Fruit fly (Drosophila melanogaster): ENCODE results near the gene Sap47.

Sap47 gene

DNA sequence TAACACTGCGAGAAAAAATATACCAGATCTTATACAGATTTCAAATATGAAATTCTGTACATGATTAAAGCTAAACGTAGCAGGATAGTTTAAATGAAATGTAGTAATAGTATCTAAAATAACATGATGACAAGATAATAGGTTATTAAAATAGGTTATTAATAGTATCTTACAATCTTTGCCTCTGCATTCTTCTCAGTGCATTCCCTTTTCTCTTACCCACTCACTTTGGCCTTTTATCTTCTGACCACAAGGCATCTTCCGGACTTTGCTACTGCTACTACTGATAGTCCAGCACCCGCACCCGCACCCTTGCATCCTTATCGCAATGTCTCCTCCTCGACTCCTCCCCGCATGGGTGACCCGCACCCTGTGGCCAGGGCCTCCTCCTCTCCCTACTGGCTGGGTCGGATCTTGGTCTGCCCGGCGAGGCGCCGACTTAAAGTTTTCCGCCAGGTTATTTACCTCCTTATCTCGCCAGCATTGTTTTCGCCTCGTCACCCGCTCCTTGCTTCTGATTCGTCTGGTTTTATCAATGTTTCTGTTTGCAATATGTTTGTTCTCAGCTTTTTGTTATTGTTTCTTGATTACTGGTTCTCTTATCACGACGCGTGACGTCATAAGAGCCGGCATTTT lies 49.7 kb downstream of the Sap47 start (continued):
- TF ChIP-seq CG31388 (GFP tag; optimal IDR thresholded peaks at IDR 0.05): no peak
- peak; percentile 73 for TF ChIP-seq CG31441 (GFP tag; IDR thresholded peaks at IDR 0.05)
- no peak for TF ChIP-seq knrl (GFP tag; IDR thresholded peaks at IDR 0.05; ENCODE audit: partially characterized antibody)
- no peak for TF ChIP-seq ranshi (GFP tag; IDR thresholded peaks at IDR 0.05)
- no peak for TF ChIP-seq CTCF (GFP tag; optimal IDR thresholded peaks at IDR 0.05)
- no peak for TF ChIP-seq pzg (GFP tag; optimal IDR thresholded peaks at IDR 0.05)
- no peak for TF ChIP-seq Scr (GFP tag; IDR thresholded peaks at IDR 0.05; ENCODE audit: partially characterized antibody)
- TF ChIP-seq CG10979 (tag; optimal IDR thresholded peaks at IDR 0.05): peak; percentile 76
- TF ChIP-seq CG42726 (GFP tag; IDR thresholded peaks at IDR 0.05; ENCODE audit: partially characterized antibody): peak; percentile 54; the same call in 1 of the 2 replicates
- no peak for TF ChIP-seq CG11696 (GFP tag; IDR thresholded peaks at IDR 0.05)
- no peak for TF ChIP-seq bigmax (GFP tag; optimal IDR thresholded peaks at IDR 0.05)
- no peak for TF ChIP-seq CG5953 (GFP tag; IDR thresholded peaks at IDR 0.05)
- TF ChIP-seq eyg (GFP tag; optimal IDR thresholded peaks at IDR 0.05): no peak
- TF ChIP-seq Hey (tag; optimal IDR thresholded peaks at IDR 0.05): no peak
- TF ChIP-seq Rx (GFP tag; IDR thresholded peaks at IDR 0.05): no peak
- TF ChIP-seq Sry-β (GFP tag; optimal IDR thresholded peaks at IDR 0.05): no peak
- TF ChIP-seq unc-4 (GFP tag; IDR thresholded peaks at IDR 0.05; ENCODE audit: partially characterized antibody): no peak
- TF ChIP-seq ssp (GFP tag; IDR thresholded peaks at IDR 0.05): no peak
- TF ChIP-seq CG31224 (GFP tag; IDR thresholded peaks at IDR 0.05): no peak
- TF ChIP-seq CG6272 (GFP tag; IDR thresholded peaks at IDR 0.05): no peak
- peak; percentile 79 for TF ChIP-seq dmrt11E (tag; optimal IDR thresholded peaks at IDR 0.05)
- peak; percentile 26 for TF ChIP-seq dpn (GFP tag; optimal IDR thresholded peaks at IDR 0.05)
- no peak for TF ChIP-seq Awh (GFP tag; IDR thresholded peaks at IDR 0.05)
- TF ChIP-seq inv (GFP tag; IDR thresholded peaks at IDR 0.05; ENCODE audit: partially characterized antibody): no peak
- TF ChIP-seq CG34224 (GFP tag; IDR thresholded peaks at IDR 0.05; ENCODE audit: partially characterized antibody): no peak
- TF ChIP-seq phol (tag; optimal IDR thresholded peaks at IDR 0.05): peak; percentile 70
- TF ChIP-seq Gug (GFP tag; IDR thresholded peaks at IDR 0.05): no peak
- no peak for TF ChIP-seq dan (GFP tag; IDR thresholded peaks at IDR 0.05)
- no peak for TF ChIP-seq prd (optimal IDR thresholded peaks at IDR 0.05)
- peak; percentile 64; the same call in 2 of the 3 replicates for TF ChIP-seq prd (GFP tag; IDR thresholded peaks at IDR 0.05)
- TF ChIP-seq Neu2 (GFP tag; optimal IDR thresholded peaks at IDR 0.05; ENCODE audit: borderline replicate concordance): no peak
- no peak; the same call in 1 of the 2 replicates for TF ChIP-seq Rfx (GFP tag; IDR thresholded peaks at IDR 0.05)
- TF ChIP-seq CG13624 (GFP tag; optimal IDR thresholded peaks at IDR 0.05): no peak
- TF ChIP-seq CG8924 (tag; optimal IDR thresholded peaks at IDR 0.05): peak; percentile 63
- TF ChIP-seq gsb-n (tag; optimal IDR thresholded peaks at IDR 0.05): peak; percentile 26
- peak; percentile 60 to 74 for TF ChIP-seq bsh (GFP tag; optimal IDR thresholded peaks at IDR 0.05)
- 0 out of 2 replicates have a peak, but pooled peaks have one; percentile 21 for TF ChIP-seq bowl (GFP tag; IDR thresholded peaks at IDR 0.05)
- no peak for TF ChIP-seq caup (GFP tag; optimal IDR thresholded peaks at IDR 0.05; ENCODE audit: severe bottlenecking)
- no peak for TF ChIP-seq dm (GFP tag; optimal IDR thresholded peaks at IDR 0.05)
- no peak for TF ChIP-seq Elba2 (GFP tag; optimal IDR thresholded peaks at IDR 0.05)
- 0 out of 2 replicates have a peak, but pooled peaks have one; percentile 25 for TF ChIP-seq H2.0 (GFP tag; IDR thresholded peaks at IDR 0.05)
- TF ChIP-seq sim (GFP tag; IDR thresholded peaks at IDR 0.05): no peak
- TF ChIP-seq chinmo (GFP tag; IDR thresholded peaks at IDR 0.05; ENCODE audit: partially characterized antibody): 0 out of 4 replicates have a peak, but pooled peaks have one; percentile 35
- TF ChIP-seq HLH3B (GFP tag; IDR thresholded peaks at IDR 0.05): 0 out of 2 replicates have a peak, but pooled peaks have one; percentile 31
- peak; percentile 4 for TF ChIP-seq Myb (GFP tag; optimal IDR thresholded peaks at IDR 0.05)
- TF ChIP-seq CG7271 (tag; optimal IDR thresholded peaks at IDR 0.05): no peak
- TF ChIP-seq CG2202 (tag; optimal IDR thresholded peaks at IDR 0.05): no peak
- TF ChIP-seq amos (GFP tag; IDR thresholded peaks at IDR 0.05; ENCODE audit: partially characterized antibody): no peak
- TF ChIP-seq CG11093 (GFP tag; IDR thresholded peaks at IDR 0.05): no peak
- TF ChIP-seq sens (GFP tag): peak; percentile 91

Data from whole organism, embryonic.